Worm (Caenorhabditis elegans) whole organism, early embryonic: ENCODE data around the gene H04D03.4.

Experiments used
- ama-1 ChIP-seq: fragments of 150-350 bp; optimal IDR thresholded peaks from 2 replicates; lab custom pipeline; 2014
- tra-4 ChIP-seq: sonication (generic microtip); optimal IDR thresholded peaks from 2 replicates; lab custom pipeline; 2017; ENCODE audit warnings: missing genetic modification characterization, missing compliant biosample characterization

DNA sequence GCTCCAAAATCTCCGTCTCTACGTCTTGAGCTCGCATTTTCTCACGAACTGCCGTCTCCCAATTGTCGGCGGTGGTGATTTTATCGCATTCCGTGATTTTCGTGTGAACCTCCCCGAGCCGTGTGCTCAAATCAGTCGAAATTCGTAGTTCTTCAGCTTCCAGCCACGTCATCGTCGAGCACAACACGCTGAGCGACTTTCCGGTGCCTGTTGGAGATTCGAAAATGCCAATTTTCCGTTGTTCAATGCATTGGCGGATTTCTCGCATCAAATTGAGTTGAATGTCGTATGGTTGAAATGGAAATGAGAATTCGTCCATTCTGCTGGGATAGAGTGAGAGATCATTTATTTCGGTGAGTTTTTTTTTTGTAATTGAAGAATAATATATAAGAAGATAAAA, 46.0 kb downstream of the H04D03.4 start, which contains the start of the genes M03C11.3 and chl-1:
- no peak for TF ChIP-seq tra-4 (tag; lab: Kevin White, UChicago)
- TF ChIP-seq ama-1 (lab: Kevin White, UChicago), result no peak
